Worm (Caenorhabditis elegans) whole organism, L4 larva: ENCODE measurements around the gene sre-50.

Experiments
- F10B5.3 ChIP-seq: sonication (generic microtip); optimal IDR thresholded peaks from 2 replicates; lab custom pipeline; 2016; ENCODE audit warnings: mild to moderate bottlenecking, missing genetic modification characterization, missing compliant biosample characterization
- F44E2.7 ChIP-seq: fragments of 200-800 bp; sonication (Bioruptor generic); IDR thresholded peaks from 2 replicates; pipeline ENCODE4 v2.1.2; 2022; ENCODE audit warnings: missing genetic modification characterization, missing compliant biosample characterization
- Y105C5A.15 ChIP-seq: fragments of 200-800 bp; sonication (Bioruptor generic); IDR thresholded peaks from 2 replicates; pipeline ENCODE4 v1.3.6; 2022; ENCODE audit warnings: missing genetic modification characterization, missing compliant biosample characterization
- Y48G9A.11 ChIP-seq: fragments of 200-800 bp; sonication (Bioruptor generic); IDR thresholded peaks from 2 replicates; pipeline ENCODE4 v1.3.6; 2022; ENCODE audit warnings: missing genetic modification reagents, missing genetic modification characterization, missing compliant biosample characterization
- aha-1 ChIP-seq: fragments of 150-350 bp; peaks from one replicate; lab custom pipeline; 2014; ENCODE audit warnings: missing biosample characterization, missing genetic modification characterization
- ama-1 ChIP-seq: fragments of 150-350 bp; optimal IDR thresholded peaks from 2 replicates; lab custom pipeline; 2014; ENCODE audit warnings: inconsistent platforms, mixed read lengths
- ceh-28 ChIP-seq: fragments of 150-350 bp; optimal IDR thresholded peaks from 2 replicates; lab custom pipeline; 2014; ENCODE audit warnings: missing biosample characterization, missing genetic modification reagents, missing genetic modification characterization
- cey-2 ChIP-seq: sonication (generic microtip); optimal IDR thresholded peaks from 3 replicates; lab custom pipeline; 2017; ENCODE audit warnings: missing genetic modification characterization, mild to moderate bottlenecking, missing compliant biosample characterization, antibody characterized with exemption, borderline replicate concordance; ENCODE audit not compliant: insufficient read depth
- daf-19 ChIP-seq: fragments of 200-800 bp; sonication (Bioruptor generic); conservative IDR thresholded peaks from 2 replicates; pipeline ENCODE4 v1.3.6; 2022; ENCODE audit warnings: missing genetic modification characterization, missing compliant biosample characterization
- daf-8 ChIP-seq: fragments of 200-800 bp; sonication (Bioruptor generic); IDR thresholded peaks from 2 replicates; pipeline ENCODE4 v1.3.6; 2022; ENCODE audit warnings: missing genetic modification characterization, missing compliant biosample characterization
- dmd-6 ChIP-seq: fragments of 200-800 bp; sonication (Bioruptor generic); IDR thresholded peaks from 2 replicates; pipeline ENCODE4 v1.3.6; 2022; ENCODE audit warnings: missing genetic modification reagents, missing genetic modification characterization, missing compliant biosample characterization
- dpl-1 ChIP-seq: fragments of 150-350 bp; optimal IDR thresholded peaks from 2 replicates; lab custom pipeline; 2014; ENCODE audit warnings: missing biosample characterization, missing genetic modification reagents, missing genetic modification characterization
- fos-1 ChIP-seq: fragments of 150-350 bp; optimal IDR thresholded peaks from 2 replicates; lab custom pipeline; 2014; ENCODE audit warnings: missing biosample characterization, missing genetic modification characterization
- hlh-30 ChIP-seq: sonication (generic microtip); optimal IDR thresholded peaks from 2 replicates; lab custom pipeline; 2017; ENCODE audit warnings: antibody characterized with exemption, mild to moderate bottlenecking, missing genetic modification characterization, missing compliant biosample characterization; ENCODE audit not compliant: insufficient read depth
- jun-1 ChIP-seq: fragments of 150-350 bp; optimal IDR thresholded peaks from 2 replicates; lab custom pipeline; 2014; ENCODE audit warnings: missing biosample characterization, missing genetic modification reagents, missing genetic modification characterization
- lim-7 ChIP-seq: fragments of 200-800 bp; sonication (Bioruptor generic); IDR thresholded peaks from 2 replicates; pipeline ENCODE4 v1.3.6; 2022; ENCODE audit warnings: missing genetic modification characterization, missing compliant biosample characterization
- lin-15B ChIP-seq: fragments of 150-350 bp; sonication (generic microtip); optimal IDR thresholded peaks from 3 replicates; lab custom pipeline; 2014; ENCODE audit warnings: missing biosample characterization, missing genetic modification characterization
- lin-29 ChIP-seq: fragments of 200-800 bp; sonication (Bioruptor generic); IDR thresholded peaks from 2 replicates; pipeline ENCODE4 v1.3.6; 2022; ENCODE audit warnings: missing genetic modification reagents, missing genetic modification characterization, missing compliant biosample characterization
- lin-38 ChIP-seq: fragments of 200-800 bp; sonication (Bioruptor generic); IDR thresholded peaks from 2 replicates; pipeline ENCODE4 v1.3.6; 2022; ENCODE audit warnings: missing genetic modification reagents, missing genetic modification characterization, missing compliant biosample characterization
- mdl-1 ChIP-seq, 2 experiments: fragments of 150-350 bp in 1 of 2; sonication (generic microtip) in 1 of 2; optimal IDR thresholded peaks; 2 replicates each; lab custom pipeline; 2014 to 2017; ENCODE audit warnings: missing biosample characterization in 2 of 2, missing genetic modification characterization in 2 of 2
- mep-1 ChIP-seq: fragments of 150-350 bp; sonication (generic microtip); optimal IDR thresholded peaks from 3 replicates; lab custom pipeline; 2014; ENCODE audit warnings: missing biosample characterization, missing genetic modification characterization
- mes-2 ChIP-seq: sonication (generic microtip); optimal IDR thresholded peaks from 2 replicates; lab custom pipeline; 2016; ENCODE audit warnings: missing genotype, mild to moderate bottlenecking, missing genetic modification characterization, missing compliant biosample characterization; ENCODE audit not compliant: poor library complexity, severe bottlenecking
- mxl-2 ChIP-seq: fragments of 200-800 bp; sonication (Bioruptor generic); conservative IDR thresholded peaks from 2 replicates; pipeline ENCODE4 v1.3.6; 2022; ENCODE audit warnings: missing genetic modification reagents, missing genetic modification characterization, missing compliant biosample characterization
- mxl-3 ChIP-seq: fragments of 200-800 bp; sonication (Bioruptor generic); optimal IDR thresholded peaks from 2 replicates; lab custom pipeline; 2018; ENCODE audit warnings: mild to moderate bottlenecking, missing genetic modification characterization, missing compliant biosample characterization
- nhr-10 ChIP-seq: fragments of 150-350 bp; optimal IDR thresholded peaks from 2 replicates; lab custom pipeline; 2014; ENCODE audit warnings: missing biosample characterization, missing genetic modification characterization
- nhr-11 ChIP-seq: fragments of 150-350 bp; optimal IDR thresholded peaks from 2 replicates; lab custom pipeline; 2014; ENCODE audit warnings: missing biosample characterization, missing genetic modification characterization
- nhr-25 ChIP-seq: sonication (generic microtip); optimal IDR thresholded peaks from 2 replicates; lab custom pipeline; 2017; ENCODE audit warnings: missing genetic modification characterization, mild to moderate bottlenecking, missing compliant biosample characterization, antibody characterized with exemption, moderate library complexity, borderline replicate concordance; ENCODE audit not compliant: insufficient read depth
- nhr-42 ChIP-seq: fragments of 200-800 bp; sonication (Bioruptor generic); IDR thresholded peaks from 2 replicates; pipeline ENCODE4 v1.3.6; 2022; ENCODE audit warnings: missing genetic modification characterization, missing compliant biosample characterization
- nhr-48 ChIP-seq: sonication (generic microtip); optimal IDR thresholded peaks from 2 replicates; lab custom pipeline; 2016; ENCODE audit warnings: mild to moderate bottlenecking, missing genetic modification characterization, missing compliant biosample characterization
- nhr-6 ChIP-seq: fragments of 150-350 bp; optimal IDR thresholded peaks from 2 replicates; lab custom pipeline; 2014; ENCODE audit warnings: missing biosample characterization, missing genetic modification characterization
- nhr-77 ChIP-seq: fragments of 150-350 bp; optimal IDR thresholded peaks from 2 replicates; lab custom pipeline; 2014; ENCODE audit warnings: missing biosample characterization, missing genetic modification characterization
- php-3 ChIP-seq: fragments of 200-800 bp; sonication (Bioruptor generic); IDR thresholded peaks from 2 replicates; pipeline ENCODE4 v1.3.6; 2022; ENCODE audit warnings: missing genetic modification reagents, missing genetic modification characterization, missing compliant biosample characterization
- sdz-12 ChIP-seq: fragments of 200-800 bp; sonication (Bioruptor generic); optimal IDR thresholded peaks from 2 replicates; lab custom pipeline; 2018; ENCODE audit warnings: mild to moderate bottlenecking, missing genetic modification characterization, missing compliant biosample characterization
- spr-1 ChIP-seq: sonication (generic microtip); optimal IDR thresholded peaks from 2 replicates; lab custom pipeline; 2016; ENCODE audit warnings: mild to moderate bottlenecking, missing genetic modification characterization, missing compliant biosample characterization
- unc-62 ChIP-seq, 3 experiments: fragments of 150-350 bp in 1 of 3; sonication (generic microtip); optimal IDR thresholded peaks in 2 of 3; peaks in 1 of 3; 1 replicate in 1 of 3; 2 replicates in 2 of 3; lab custom pipeline; 2014 to 2017; ENCODE audit warnings: missing biosample characterization in 3 of 3, missing genetic modification characterization in 3 of 3, missing genetic modification reagents in 3 of 3, missing genotype in 1 of 3
- zip-11 ChIP-seq: fragments of 200-800 bp; sonication (Bioruptor generic); IDR thresholded peaks from 2 replicates; pipeline ENCODE4 v1.3.6; 2022; ENCODE audit warnings: missing genetic modification characterization, missing compliant biosample characterization
- ztf-11 ChIP-seq: fragments of 150-350 bp; optimal IDR thresholded peaks from 2 replicates; lab custom pipeline; 2014; ENCODE audit warnings: missing biosample characterization, missing genetic modification characterization

sre-50 gene

DNA sequence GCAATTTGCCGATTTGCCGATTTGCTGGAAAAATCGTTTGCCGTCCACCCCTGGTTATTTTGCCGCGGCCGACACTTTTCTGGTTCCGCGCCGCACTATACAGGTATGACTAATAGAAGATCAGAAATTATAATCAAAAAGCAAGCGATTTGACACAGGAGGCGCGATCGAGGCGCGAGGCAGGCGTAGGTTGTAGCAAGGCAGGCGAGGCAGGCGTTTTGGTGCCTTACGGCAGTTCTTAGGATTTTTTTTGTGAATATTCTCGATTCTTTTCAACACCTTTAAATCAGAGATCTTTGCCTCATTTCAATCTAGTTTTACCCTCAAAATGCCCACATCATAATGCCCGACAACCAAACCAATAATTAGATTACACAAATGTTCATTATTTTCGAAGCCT, 20.8 kb downstream of the sre-50 start, which contains the start of gene sre-56:
sre-56 (plus strand) TSS at position 301 of the 400 bp plus-strand sequence.
- TF ChIP-seq nhr-11 (tag; lab: Kevin White, UChicago) (no peak), aha-1 (tag; lab: Kevin White, UChicago) (peak; percentile 51)

DNA sequence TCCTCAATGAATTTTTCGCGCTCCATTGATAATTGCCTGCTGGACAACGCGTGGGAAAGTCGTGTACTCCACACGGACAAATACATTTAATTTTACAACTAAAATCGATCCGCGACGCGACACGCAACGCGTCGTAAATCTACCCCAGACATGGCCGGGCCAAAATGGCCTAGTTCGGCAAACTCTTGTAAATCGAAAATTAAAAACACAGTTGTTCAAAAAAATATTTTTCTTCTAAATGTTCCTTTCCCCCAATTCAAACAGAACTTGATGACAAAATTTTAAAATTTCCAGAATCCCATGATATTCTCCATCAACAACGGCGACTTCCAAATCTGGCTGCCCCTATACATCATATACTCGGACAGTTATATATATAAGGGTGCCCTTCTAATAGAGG, 25.7 kb downstream of the sre-50 start, which contains the start of gene sre-55:
sre-55 (plus strand) TSS at position 301 of the 400 bp plus-strand sequence.
- TF ChIP-seq hlh-30 (no peak), php-3 (no peak), ama-1 (lab: Kevin White, UChicago) (no peak), dpl-1 (no peak), daf-8 (GFP tag; lab: Robert Waterston, UW) (no peak), Y105C5A.15 (GFP tag; lab: Robert Waterston, UW) (no peak)

DNA sequence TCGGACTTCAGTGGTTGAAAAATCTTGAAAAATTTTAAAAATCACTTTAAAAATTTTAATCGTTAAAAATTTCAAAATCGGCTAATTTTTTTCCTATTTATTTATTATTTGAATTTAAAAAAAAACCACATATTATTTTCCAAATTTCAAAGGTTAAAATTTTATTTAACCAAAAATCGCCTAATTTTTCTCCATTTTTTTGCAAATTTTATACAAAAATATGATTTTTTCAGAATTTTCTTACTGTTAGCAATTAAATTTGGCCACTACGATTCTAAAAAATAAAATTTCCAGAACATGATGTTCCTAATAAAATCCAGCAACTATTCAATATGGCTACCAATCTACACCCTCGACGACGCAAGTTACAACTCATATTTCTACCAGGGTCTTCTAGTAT, 29.3 kb downstream of the sre-50 start, which contains the start of gene sre-54:
sre-54 (plus strand) TSS at position 301 of the 400 bp plus-strand sequence.
- TF ChIP-seq nhr-10 (no peak), mep-1 (no peak), nhr-25 (tag; lab: Kevin White, UChicago) (no peak), jun-1 (no peak), unc-62 (GFP tag; optimal IDR thresholded peaks at IDR 0.05 in 1 of 2; lab: Kevin White, UChicago) (no peak), unc-62 (tag; optimal IDR thresholded peaks at IDR 0.05; lab: Kevin White, UChicago) (no peak), cey-2 (tag; lab: Kevin White, UChicago) (no peak), mdl-1 (tag; optimal IDR thresholded peaks at IDR 0.05; lab: Kevin White, UChicago) (no peak), mxl-2 (GFP tag; lab: Robert Waterston, UW) (no peak), fos-1 (tag; lab: Kevin White, UChicago) (no peak), daf-19 (GFP tag; lab: Robert Waterston, UW) (no peak), ztf-11 (tag; lab: Kevin White, UChicago) (no peak), nhr-77 (tag; lab: Kevin White, UChicago) (no peak), mes-2 (tag; lab: Kevin White, UChicago) (no peak)

DNA sequence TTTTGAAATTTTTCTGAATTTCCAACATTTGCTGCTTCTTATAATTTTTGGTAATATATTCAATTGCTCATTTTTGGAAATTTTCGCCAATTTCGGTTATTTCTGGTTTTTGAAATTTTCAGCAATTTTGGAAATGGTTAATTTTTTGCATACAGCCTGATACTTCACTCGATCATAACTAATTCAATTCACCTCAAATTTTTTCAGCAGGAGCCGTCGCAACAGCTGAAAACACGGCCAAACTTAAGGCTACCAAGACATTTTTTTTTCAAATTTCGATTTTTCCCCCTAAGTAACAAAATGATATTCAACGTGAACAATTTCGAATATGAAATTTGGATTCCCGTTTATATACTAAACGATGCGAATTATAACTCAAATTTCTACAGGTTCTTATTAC, 32.1 kb downstream of the sre-50 start, which contains the start of gene sre-52:
sre-52 (plus strand) TSS at position 301 of the 400 bp plus-strand sequence.
- TF ChIP-seq lin-38 (no peak), dmd-6 (GFP tag; lab: Robert Waterston, UW) (no peak), Y105C5A.15 (GFP tag; lab: Robert Waterston, UW) (no peak), nhr-42 (GFP tag; lab: Robert Waterston, UW) (no peak), jun-1 (no peak), ceh-28 (no peak), lin-15B (tag; lab: Kevin White, UChicago) (no peak), nhr-6 (tag; lab: Kevin White, UChicago) (no peak), F10B5.3 (tag; lab: Kevin White, UChicago) (no peak), nhr-11 (tag; lab: Kevin White, UChicago) (no peak), mxl-3 (no peak), F44E2.7 (GFP tag; lab: Robert Waterston, UW) (no peak), spr-1 (tag; lab: Kevin White, UChicago) (no peak), lim-7 (no peak), zip-11 (GFP tag; lab: Robert Waterston, UW) (no peak), sdz-12 (GFP tag; lab: Kevin White, UChicago) (no peak), nhr-48 (tag; lab: Kevin White, UChicago) (no peak), lin-29 (GFP tag; lab: Robert Waterston, UW) (no peak), Y48G9A.11 (no peak)
